Fruit fly (Drosophila melanogaster) whole organism, embryonic: ENCODE data around the gene soti.

Experiments used
- Atf3 ChIP-seq: fragments of 200-800 bp; sonication (Bioruptor generic); optimal IDR thresholded peaks from 3 replicates; lab custom pipeline; 2016; ENCODE audit warnings: missing biosample characterization, missing genetic modification characterization
- Bdp1 ChIP-seq: fragments of 200-800 bp; sonication (Bioruptor generic); optimal IDR thresholded peaks from 3 replicates; lab custom pipeline; 2016; ENCODE audit warnings: missing biosample characterization, missing genetic modification characterization
- CG10565 ChIP-seq: fragments of 200-800 bp; sonication (Bioruptor generic); optimal IDR thresholded peaks from 3 replicates; lab custom pipeline; 2016; ENCODE audit warnings: missing biosample characterization, mild to moderate bottlenecking, missing genetic modification characterization
- CG11247 ChIP-seq: fragments of 200-800 bp; sonication (Bioruptor generic); IDR thresholded peaks from 2 replicates; pipeline ENCODE4 v1.3.6; 2022; ENCODE audit warnings: missing biosample characterization, missing genetic modification characterization
- CG12299 ChIP-seq: fragments of 200-800 bp; sonication (Bioruptor generic); optimal IDR thresholded peaks from 2 replicates; lab custom pipeline; 2018; ENCODE audit warnings: missing biosample characterization, mild to moderate bottlenecking, missing genetic modification characterization
- CG12391 ChIP-seq: fragments of 200-800 bp; sonication (Bioruptor generic); optimal IDR thresholded peaks from 3 replicates; lab custom pipeline; 2018; ENCODE audit warnings: missing biosample characterization, mild to moderate bottlenecking, missing genetic modification characterization, moderate library complexity
- CG13123 ChIP-seq: fragments of 200-800 bp; sonication (Bioruptor generic); optimal IDR thresholded peaks from 2 replicates; lab custom pipeline; 2016; ENCODE audit warnings: missing biosample characterization, missing genetic modification characterization
- CG13775 ChIP-seq: fragments of 200-800 bp; sonication (Bioruptor generic); optimal IDR thresholded peaks from 3 replicates; lab custom pipeline; 2017; ENCODE audit warnings: missing biosample characterization, mild to moderate bottlenecking, missing genetic modification characterization
- CG1529 ChIP-seq: fragments of 200-800 bp; sonication (Bioruptor generic); optimal IDR thresholded peaks from 3 replicates; lab custom pipeline; 2018; ENCODE audit warnings: missing biosample characterization, missing genetic modification characterization
- CG15479 ChIP-seq: fragments of 200-800 bp; sonication (Bioruptor generic); optimal IDR thresholded peaks from 3 replicates; lab custom pipeline; 2019; ENCODE audit warnings: missing biosample characterization, mild to moderate bottlenecking, missing genetic modification characterization, moderate library complexity
- CG1602 ChIP-seq: fragments of 200-800 bp; sonication (Bioruptor generic); optimal IDR thresholded peaks from 3 replicates; lab custom pipeline; 2016; ENCODE audit warnings: missing biosample characterization, missing genetic modification characterization
- CG1647 ChIP-seq: fragments of 200-800 bp; sonication (Bioruptor generic); optimal IDR thresholded peaks from 3 replicates; lab custom pipeline; 2016; ENCODE audit warnings: missing biosample characterization, missing genetic modification characterization
- CG17568 ChIP-seq: fragments of 200-800 bp; sonication (Bioruptor generic); optimal IDR thresholded peaks from 2 replicates; lab custom pipeline; 2018; ENCODE audit warnings: missing biosample characterization, mild to moderate bottlenecking, missing genetic modification characterization, moderate library complexity
- CG18619 ChIP-seq: fragments of 200-800 bp; sonication (Bioruptor generic); optimal IDR thresholded peaks from 3 replicates; lab custom pipeline; 2017; ENCODE audit warnings: missing biosample characterization, mild to moderate bottlenecking, missing genetic modification characterization
- CG2116 ChIP-seq: fragments of 200-800 bp; sonication (Bioruptor generic); optimal IDR thresholded peaks from 3 replicates; lab custom pipeline; 2018; ENCODE audit warnings: missing biosample characterization, mild to moderate bottlenecking, missing genetic modification characterization
- CG31441 ChIP-seq: fragments of 200-800 bp; sonication (Bioruptor generic); IDR thresholded peaks from 2 replicates; pipeline ENCODE4 v1.3.6; 2022; ENCODE audit warnings: missing biosample characterization, missing genetic modification characterization
- CG34376 ChIP-seq: fragments of 200-800 bp; sonication (Bioruptor generic); optimal IDR thresholded peaks from 2 replicates; lab custom pipeline; 2018; ENCODE audit warnings: missing biosample characterization, mild to moderate bottlenecking, missing genetic modification characterization
- CG4617 ChIP-seq: fragments of 200-800 bp; sonication (Bioruptor generic); optimal IDR thresholded peaks from 3 replicates; lab custom pipeline; 2016; ENCODE audit warnings: missing biosample characterization, missing genetic modification characterization, borderline replicate concordance
- CG6272 ChIP-seq: fragments of 200-800 bp; sonication (Bioruptor generic); IDR thresholded peaks from 2 replicates; pipeline ENCODE4 v1.3.6; 2022; ENCODE audit warnings: missing biosample characterization, missing genetic modification characterization
- CG8478 ChIP-seq: fragments of >200 bp; optimal IDR thresholded peaks from 2 replicates; lab custom pipeline; 2018
- CG9876 ChIP-seq: fragments of 200-800 bp; sonication (Bioruptor generic); optimal IDR thresholded peaks from 2 replicates; lab custom pipeline; 2016; ENCODE audit warnings: missing biosample characterization, missing genetic modification characterization
- Chrac-16 ChIP-seq: fragments of 200-800 bp; sonication (Bioruptor generic); optimal IDR thresholded peaks from 3 replicates; lab custom pipeline; 2016; ENCODE audit warnings: missing biosample characterization, missing genetic modification characterization
- CoRest ChIP-seq: fragments of 200-800 bp; sonication (Bioruptor generic); optimal IDR thresholded peaks from 3 replicates; lab custom pipeline; 2018; ENCODE audit warnings: missing biosample characterization, mild to moderate bottlenecking, missing genetic modification characterization, moderate library complexity
- D19A ChIP-seq: fragments of 200-800 bp; optimal IDR thresholded peaks from 3 replicates; lab custom pipeline; 2019; ENCODE audit warnings: missing biosample characterization, mild to moderate bottlenecking, missing genetic modification characterization, moderate library complexity
- Doc3 ChIP-seq: fragments of 200-800 bp; sonication (Bioruptor generic); IDR thresholded peaks from 3 replicates; pipeline ENCODE4 v1.3.6; 2022; ENCODE audit warnings: missing biosample characterization, missing genetic modification characterization; ENCODE audit not compliant: partially characterized antibody
- E2f1 ChIP-seq: fragments of 200-800 bp; sonication (Bioruptor generic); IDR thresholded peaks from 2 replicates; pipeline ENCODE4 v1.3.6; 2022; ENCODE audit warnings: missing biosample characterization, missing genetic modification characterization
- H15 ChIP-seq: fragments of 200-800 bp; sonication (Bioruptor generic); IDR thresholded peaks from 3 replicates; pipeline ENCODE4 v1.3.6; 2022; ENCODE audit warnings: missing biosample characterization, missing genetic modification characterization
- Hsf ChIP-seq: fragments of 200-800 bp; sonication (Bioruptor generic); optimal IDR thresholded peaks from 3 replicates; lab custom pipeline; 2016; ENCODE audit warnings: missing biosample characterization, missing genetic modification characterization
- Lpt ChIP-seq: fragments of >200 bp; optimal IDR thresholded peaks from 2 replicates; lab custom pipeline; 2018; ENCODE audit warnings: missing biosample characterization, missing genetic modification characterization
- Rfx ChIP-seq: fragments of 200-800 bp; sonication (Bioruptor generic); IDR thresholded peaks from 2 replicates; pipeline ENCODE4 v1.3.6; 2022; ENCODE audit warnings: missing biosample characterization, missing genetic modification characterization
- Side ChIP-seq: fragments of 200-800 bp; sonication (Bioruptor generic); optimal IDR thresholded peaks from 2 replicates; lab custom pipeline; 2016; ENCODE audit warnings: missing biosample characterization, missing genetic modification characterization
- Ssrp ChIP-seq: fragments of 200-800 bp; sonication (Bioruptor generic); optimal IDR thresholded peaks from 2 replicates; lab custom pipeline; 2018; ENCODE audit warnings: missing biosample characterization, mild to moderate bottlenecking, missing genetic modification characterization, moderate library complexity
- btn ChIP-seq: fragments of 200-800 bp; sonication (Bioruptor generic); optimal IDR thresholded peaks from 2 replicates; lab custom pipeline; 2016; ENCODE audit warnings: missing biosample characterization, missing genetic modification characterization
- chif ChIP-seq, 2 experiments: fragments of 200-800 bp; sonication (Bioruptor generic); optimal IDR thresholded peaks; 3 replicates each; lab custom pipeline; 2016; ENCODE audit warnings: missing biosample characterization in 2 of 2, missing genetic modification characterization in 2 of 2
- chn ChIP-seq: fragments of 200-800 bp; sonication (Bioruptor generic); optimal IDR thresholded peaks from 2 replicates; lab custom pipeline; 2016; ENCODE audit warnings: missing biosample characterization, missing genetic modification characterization
- da ChIP-seq: fragments of 200-800 bp; sonication (Bioruptor generic); optimal IDR thresholded peaks from 2 replicates; lab custom pipeline; 2016; ENCODE audit warnings: missing biosample characterization, missing genetic modification characterization
- emc ChIP-seq: fragments of 200-800 bp; sonication (Bioruptor generic); optimal IDR thresholded peaks from 2 replicates; lab custom pipeline; 2016; ENCODE audit warnings: missing biosample characterization, missing genetic modification characterization
- eyg ChIP-seq: fragments of 200-800 bp; sonication (Bioruptor generic); optimal IDR thresholded peaks from 3 replicates; lab custom pipeline; 2016; ENCODE audit warnings: missing biosample characterization, missing genetic modification characterization
- fru ChIP-seq: fragments of >200 bp; optimal IDR thresholded peaks from 2 replicates; lab custom pipeline; 2017
- ftz-f1 ChIP-seq: fragments of 200-800 bp; sonication (Bioruptor generic); optimal IDR thresholded peaks from 2 replicates; lab custom pipeline; 2016; ENCODE audit warnings: missing biosample characterization, missing genetic modification characterization
- gem ChIP-seq: fragments of 200-800 bp; sonication (Bioruptor generic); optimal IDR thresholded peaks from 2 replicates; lab custom pipeline; 2019; ENCODE audit warnings: missing biosample characterization, mild to moderate bottlenecking, missing genetic modification characterization, moderate library complexity
- gsb ChIP-seq: fragments of 200-800 bp; sonication (Bioruptor generic); IDR thresholded peaks from 2 replicates; pipeline ENCODE4 v1.3.6; 2022; ENCODE audit warnings: missing biosample characterization, missing genetic modification characterization
- ham ChIP-seq: fragments of 200-800 bp; sonication (Bioruptor generic); IDR thresholded peaks from 2 replicates; pipeline ENCODE4 v1.3.6; 2022; ENCODE audit warnings: missing biosample characterization, missing genetic modification characterization
- hb ChIP-seq: fragments of 200-800 bp; sonication (Bioruptor generic); IDR thresholded peaks from 3 replicates; pipeline ENCODE4 v1.3.6; 2022; ENCODE audit warnings: missing biosample characterization, missing genetic modification characterization; ENCODE audit not compliant: partially characterized antibody
- lbe ChIP-seq: fragments of 200-800 bp; sonication (Bioruptor generic); optimal IDR thresholded peaks from 2 replicates; lab custom pipeline; 2016; ENCODE audit warnings: missing biosample characterization, mild to moderate bottlenecking, missing genetic modification characterization
- lov ChIP-seq, 2 experiments: fragments of 200-800 bp in 1 of 2; fragments of >200 bp in 1 of 2; sonication (Bioruptor generic) in 1 of 2; IDR thresholded peaks in 1 of 2; optimal IDR thresholded peaks in 1 of 2; 2 replicates in 1 of 2; 3 replicates in 1 of 2; pipeline versions ENCODE4 v1.3.6 to Lab custom; 2017 to 2022; ENCODE audit warnings: missing biosample characterization in 1 of 2, missing genetic modification characterization in 1 of 2
- pzg ChIP-seq: fragments of 200-800 bp; sonication (Bioruptor generic); optimal IDR thresholded peaks from 3 replicates; lab custom pipeline; 2018; ENCODE audit warnings: missing biosample characterization, mild to moderate bottlenecking, missing genetic modification characterization, moderate library complexity
- unpg ChIP-seq: fragments of 200-800 bp; sonication (Bioruptor generic); optimal IDR thresholded peaks from 3 replicates; lab custom pipeline; 2018; ENCODE audit warnings: missing biosample characterization, mild to moderate bottlenecking, missing genetic modification characterization, moderate library complexity
- zfh1 ChIP-seq: fragments of 200-800 bp; sonication (Bioruptor generic); IDR thresholded peaks from 3 replicates; pipeline ENCODE4 v1.3.6; 2022; ENCODE audit warnings: missing biosample characterization, missing genetic modification characterization
- zfh2 ChIP-seq: fragments of 200-800 bp; sonication (Bioruptor generic); optimal IDR thresholded peaks from 2 replicates; lab custom pipeline; 2016; ENCODE audit warnings: missing biosample characterization, missing genetic modification characterization

The soti gene

DNA sequence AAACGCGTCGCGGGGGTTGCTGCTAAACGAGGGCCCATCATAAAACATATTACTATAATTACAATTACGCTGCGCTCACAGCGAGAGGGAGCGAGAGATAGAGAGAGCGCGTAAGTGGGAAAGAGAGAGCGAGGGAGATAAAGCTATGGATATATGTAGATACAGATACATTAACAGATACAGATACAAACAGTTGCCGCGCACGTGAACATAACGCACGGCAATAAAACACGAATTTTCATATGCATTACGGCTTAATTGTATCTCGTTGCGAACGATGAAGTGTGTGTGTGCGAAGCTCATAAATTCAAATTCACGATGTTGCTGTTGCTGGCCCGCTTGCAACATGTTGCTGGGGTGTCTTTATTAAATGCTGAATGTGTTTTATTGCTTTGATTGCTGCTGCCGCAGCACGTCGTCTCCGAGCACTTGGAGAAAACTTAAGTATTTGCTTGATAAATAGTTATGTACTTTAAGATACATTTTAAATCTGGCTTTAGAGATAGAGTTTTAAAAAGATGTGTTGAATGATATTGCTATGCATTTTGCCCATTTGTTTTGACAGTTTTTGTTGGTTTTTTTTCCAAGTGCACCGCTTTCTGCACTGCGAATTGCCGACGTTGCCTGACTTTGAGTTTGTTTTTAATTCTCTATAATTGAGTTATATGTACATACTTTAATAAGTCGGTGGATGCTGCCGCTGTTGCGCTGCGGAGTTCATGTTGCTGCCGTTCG is 11.1 kb downstream of the soti start (continued):
- no peak for TF ChIP-seq Doc3 (GFP tag; lab: Robert Waterston, UW)
- peak; percentile 85 for TF ChIP-seq Hsf
- TF ChIP-seq gem (tag; lab: Kevin White, UChicago): peak; percentile 87
- TF ChIP-seq CG10565 (GFP tag; lab: Kevin White, UChicago): peak; percentile 49
- no peak for TF ChIP-seq fru (lab: Kevin White, UChicago)
- peak; percentile 73 to 84 for TF ChIP-seq chif (GFP tag; optimal IDR thresholded peaks at IDR 0.05; lab: Kevin White, UChicago)
- peak; percentile 67 for TF ChIP-seq CG13123 (GFP tag; lab: Kevin White, UChicago)
- TF ChIP-seq CG15479 (GFP tag; lab: Kevin White, UChicago): no peak
- peak; percentile 67 for TF ChIP-seq CG13775 (GFP tag; lab: Kevin White, UChicago)
- TF ChIP-seq CG1602 (GFP tag; lab: Kevin White, UChicago): peak; percentile 68
- TF ChIP-seq ftz-f1 (GFP tag; lab: Kevin White, UChicago): no peak
- TF ChIP-seq Side: peak; percentile 53
- TF ChIP-seq btn (GFP tag; lab: Kevin White, UChicago): peak; percentile 63
- TF ChIP-seq eyg: peak; percentile 40
- TF ChIP-seq Rfx: peak; percentile 89
- TF ChIP-seq Atf3 (GFP tag; lab: Kevin White, UChicago): peak; percentile 78
- no peak for TF ChIP-seq CG34376
- TF ChIP-seq chn (GFP tag; lab: Kevin White, UChicago): peak; percentile 70
- no peak for TF ChIP-seq lov (optimal IDR thresholded peaks at IDR 0.05; lab: Kevin White, UChicago)
- TF ChIP-seq lov (GFP tag; IDR thresholded peaks at IDR 0.05; lab: Robert Waterston, UW): peak; percentile 82
- TF ChIP-seq hb (GFP tag; lab: Robert Waterston, UW): no peak
- peak; percentile 18 for TF ChIP-seq CG2116 (GFP tag; lab: Kevin White, UChicago)
- peak; percentile 77 for TF ChIP-seq CoRest (tag; lab: Kevin White, UChicago)
- TF ChIP-seq CG12391 (tag; lab: Kevin White, UChicago): peak; percentile 78
- TF ChIP-seq Ssrp: peak; percentile 81
- no peak for TF ChIP-seq Lpt
- TF ChIP-seq CG12299: peak; percentile 51
- TF ChIP-seq CG1647 (GFP tag; lab: Kevin White, UChicago): peak; percentile 50
- no peak for TF ChIP-seq CG9876
- peak; percentile 71 for TF ChIP-seq CG18619 (GFP tag; lab: Kevin White, UChicago)
- no peak for TF ChIP-seq CG8478
- no peak; the same call in none of the 2 replicates for TF ChIP-seq CG6272 (GFP tag; lab: Robert Waterston, UW)
- peak; percentile 57 for TF ChIP-seq gsb
- peak; percentile 73 for TF ChIP-seq CG31441 (GFP tag; lab: Robert Waterston, UW)
- peak; percentile 52 for TF ChIP-seq zfh2 (GFP tag; lab: Kevin White, UChicago)
- peak; percentile 38 for TF ChIP-seq D19A (tag; lab: Kevin White, UChicago)
- peak; percentile 33 for TF ChIP-seq da (GFP tag; lab: Kevin White, UChicago)
- TF ChIP-seq H15 (GFP tag; lab: Robert Waterston, UW): peak; percentile 78
- peak; percentile 82 for TF ChIP-seq E2f1 (GFP tag; lab: Robert Waterston, UW)
- no peak for TF ChIP-seq ham (GFP tag; lab: Robert Waterston, UW)
- peak; percentile 85 for TF ChIP-seq unpg (GFP tag; lab: Kevin White, UChicago)
- peak; percentile 56 for TF ChIP-seq Chrac-16 (GFP tag; lab: Kevin White, UChicago)
- TF ChIP-seq lbe (GFP tag; lab: Kevin White, UChicago): peak; percentile 76
- TF ChIP-seq Bdp1 (GFP tag; lab: Kevin White, UChicago): peak; percentile 61
- TF ChIP-seq CG1529 (GFP tag; lab: Kevin White, UChicago): peak; percentile 52
- TF ChIP-seq zfh1 (GFP tag; lab: Robert Waterston, UW): peak; percentile 80
- no peak for TF ChIP-seq pzg (GFP tag; lab: Kevin White, UChicago)
- TF ChIP-seq emc: peak; percentile 19
- peak; percentile 78 for TF ChIP-seq CG11247 (GFP tag; lab: Robert Waterston, UW)
- TF ChIP-seq CG4617 (GFP tag; lab: Kevin White, UChicago): peak; percentile 42
- peak; percentile 64 for TF ChIP-seq CG17568 (GFP tag; lab: Kevin White, UChicago)
